Worm (Caenorhabditis elegans): Measurements from ENCODE around the gene T23G7.2.

DNA sequence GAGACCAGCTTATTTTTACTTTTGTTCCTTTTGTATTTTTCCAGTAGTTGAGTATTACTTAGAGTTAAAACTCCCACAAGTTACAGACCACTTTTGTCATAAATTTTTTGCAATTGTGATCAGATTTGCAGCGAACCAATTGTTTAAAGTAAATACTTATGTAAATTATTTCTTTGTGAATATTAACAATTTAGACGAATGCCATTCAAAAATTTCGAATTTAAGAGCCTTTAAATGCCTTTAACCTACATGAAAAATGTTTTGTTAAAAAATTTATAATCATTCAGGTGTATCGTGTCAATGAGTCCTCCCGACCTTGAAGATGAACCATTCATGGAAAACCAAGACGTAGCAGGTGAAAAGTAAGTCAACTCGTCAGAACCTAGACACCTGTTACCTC, 26.8 kb downstream of the T23G7.2 start, which contains the start of gene W07A12.4:
- TF ChIP-seq unc-62 (GFP tag; optimal IDR thresholded peaks at IDR 0.05) (no peak), lin-11 (tag; optimal IDR thresholded peaks at IDR 0.05) (no peak), lsy-2 (tag; optimal IDR thresholded peaks at IDR 0.05) (no peak), F13H6.1 (tag; optimal IDR thresholded peaks at IDR 0.05) (no peak), lin-39 (tag; optimal IDR thresholded peaks at IDR 0.05) (no peak), nhr-77 (tag; optimal IDR thresholded peaks at IDR 0.05) (no peak), nhr-10 (tag; optimal IDR thresholded peaks at IDR 0.05) (no peak), mab-5 (tag; optimal IDR thresholded peaks at IDR 0.05) (no peak), ceh-82 (tag; optimal IDR thresholded peaks at IDR 0.05) (no peak), skn-1 (tag; optimal IDR thresholded peaks at IDR 0.05) (no peak), nhr-21 (tag; optimal IDR thresholded peaks at IDR 0.05) (no peak), alr-1 (tag; optimal IDR thresholded peaks at IDR 0.05) (no peak), sma-3 (GFP tag; optimal IDR thresholded peaks at IDR 0.05) (no peak)
